Worm (Caenorhabditis elegans): ENCODE data around the gene skr-4.

ce11 chrV:19908854-19909253, 15.2 kb upstream of the skr-4 start:
- TF ChIP-seq lsy-2 (tag; optimal IDR thresholded peaks at IDR 0.05) (no peak), ztf-11 (tag; optimal IDR thresholded peaks at IDR 0.05) (no peak), cnd-1 (tag; optimal IDR thresholded peaks at IDR 0.05) (no peak), ceh-39 (tag; optimal IDR thresholded peaks at IDR 0.05) (no peak), mab-5 (tag; optimal IDR thresholded peaks at IDR 0.05) (no peak), sptf-1 (tag; optimal IDR thresholded peaks at IDR 0.05) (no peak), bed-3 (GFP tag; optimal IDR thresholded peaks at IDR 0.05) (no peak)
